Worm (Caenorhabditis elegans) whole organism, L3 larva: ENCODE data around the gene dph-7.

Source experiments
- ama-1 ChIP-seq: fragments of 150-350 bp; optimal IDR thresholded peaks from 2 replicates; lab custom pipeline; 2018
- ceh-28 ChIP-seq: fragments of 150-350 bp; optimal IDR thresholded peaks from 2 replicates; lab custom pipeline; 2014; ENCODE audit warnings: missing biosample characterization, missing genetic modification reagents, missing genetic modification characterization
- ceh-82 ChIP-seq: fragments of 150-350 bp; optimal IDR thresholded peaks from 2 replicates; lab custom pipeline; 2014; ENCODE audit warnings: missing biosample characterization, missing genetic modification characterization
- ceh-9 ChIP-seq: sonication (generic microtip); optimal IDR thresholded peaks from 2 replicates; lab custom pipeline; 2018; ENCODE audit warnings: missing biosample characterization, missing genetic modification characterization
- elt-1 ChIP-seq: fragments of 150-350 bp; optimal IDR thresholded peaks from 2 replicates; lab custom pipeline; 2014; ENCODE audit warnings: missing biosample characterization, missing genetic modification characterization
- elt-3 ChIP-seq, 3 experiments: fragments of 150-350 bp in 1 of 3; sonication (generic microtip) in 2 of 3; optimal IDR thresholded peaks; 2 replicates in 2 of 3; 4 replicates in 1 of 3; lab custom pipeline; 2014 to 2017; ENCODE audit warnings: missing biosample characterization in 3 of 3, missing genetic modification characterization in 3 of 3
- fkh-10 ChIP-seq: sonication (generic microtip); optimal IDR thresholded peaks from 2 replicates; lab custom pipeline; 2017; ENCODE audit warnings: missing biosample characterization, missing genetic modification reagents, missing genetic modification characterization
- jun-1 ChIP-seq: fragments of 150-350 bp; optimal IDR thresholded peaks from 2 replicates; lab custom pipeline; 2014; ENCODE audit warnings: missing biosample characterization, missing genetic modification reagents, missing genetic modification characterization
- nhr-11 ChIP-seq: fragments of 150-350 bp; optimal IDR thresholded peaks from 2 replicates; lab custom pipeline; 2014; ENCODE audit warnings: missing biosample characterization, missing genetic modification characterization
- nhr-12 ChIP-seq: fragments of 150-350 bp; optimal IDR thresholded peaks from 2 replicates; lab custom pipeline; 2014; ENCODE audit warnings: missing biosample characterization, missing genetic modification characterization
- nhr-25 ChIP-seq: sonication (generic microtip); optimal IDR thresholded peaks from 2 replicates; lab custom pipeline; 2017; ENCODE audit warnings: missing biosample characterization, missing genetic modification characterization
- nhr-28 ChIP-seq: fragments of 150-350 bp; optimal IDR thresholded peaks from 2 replicates; lab custom pipeline; 2014; ENCODE audit warnings: missing biosample characterization, missing genetic modification characterization
- nhr-77 ChIP-seq: fragments of 150-350 bp; optimal IDR thresholded peaks from 2 replicates; lab custom pipeline; 2014; ENCODE audit warnings: missing biosample characterization, missing genetic modification characterization
- pha-4 ChIP-seq: fragments of 150-350 bp; optimal IDR thresholded peaks from 2 replicates; lab custom pipeline; 2014; ENCODE audit warnings: missing biosample characterization, missing genetic modification reagents, missing genetic modification characterization

- TF ChIP-seq nhr-12 (tag; lab: Kevin White, UChicago): no peak
- TF ChIP-seq nhr-25 (tag; lab: Kevin White, UChicago): no peak
- TF ChIP-seq ama-1 (lab: Kevin White, UChicago): no peak
- no peak for TF ChIP-seq ceh-9 (tag; lab: Kevin White, UChicago)
- no peak for TF ChIP-seq elt-1 (tag; lab: Kevin White, UChicago)
- TF ChIP-seq ceh-82 (tag; lab: Kevin White, UChicago): no peak
- TF ChIP-seq nhr-28 (tag; lab: Kevin White, UChicago): no peak
- no peak for TF ChIP-seq fkh-10 (GFP tag; lab: Kevin White, UChicago)
- no peak for TF ChIP-seq pha-4 (tag; lab: Kevin White, UChicago)
- no peak for TF ChIP-seq elt-3 (tag; optimal IDR thresholded peaks at IDR 0.05; lab: Kevin White, UChicago)
- no peak for TF ChIP-seq ceh-28 (tag; lab: Kevin White, UChicago)
- TF ChIP-seq nhr-11 (tag; lab: Kevin White, UChicago): no peak
- no peak for TF ChIP-seq jun-1 (tag; lab: Kevin White, UChicago)
- no peak for TF ChIP-seq nhr-77
Observed at ce11 chrIII:13359256-13359655, 44.3 kb downstream of the dph-7 start, which contains the start of gene F53A2.9.
